Fruit fly (Drosophila melanogaster): ENCODE measurements around the gene v.
"Not testable (repeated sequence)": the region's sequence is repeated elsewhere in the genome, so short reads cannot be mapped to it uniquely, and the experiment has no call there.

v gene

DNA sequence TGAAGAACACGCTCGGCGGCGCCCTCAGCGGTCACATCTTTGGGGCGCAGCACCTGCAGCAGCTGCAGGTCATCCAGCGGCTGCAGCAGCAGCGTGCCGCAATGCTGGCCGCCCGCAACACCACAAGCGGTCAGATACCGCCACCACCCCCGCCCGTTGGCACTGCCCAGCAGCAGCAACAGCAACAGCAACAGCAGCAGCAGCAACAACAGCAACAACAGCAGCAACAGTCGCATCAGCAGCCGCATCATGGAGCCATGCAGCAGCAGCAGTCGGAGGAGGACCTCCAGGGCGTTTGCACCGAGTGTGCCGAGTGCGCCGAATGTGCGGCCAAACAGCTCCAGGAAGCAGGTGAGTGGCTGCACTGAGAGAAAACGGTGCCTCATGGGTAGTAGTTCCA, 11.2 kb upstream of the v start:
- no peak for TF ChIP-seq CG17801 (GFP tag; optimal IDR thresholded peaks at IDR 0.05; ENCODE audit: partially characterized antibody)

DNA sequence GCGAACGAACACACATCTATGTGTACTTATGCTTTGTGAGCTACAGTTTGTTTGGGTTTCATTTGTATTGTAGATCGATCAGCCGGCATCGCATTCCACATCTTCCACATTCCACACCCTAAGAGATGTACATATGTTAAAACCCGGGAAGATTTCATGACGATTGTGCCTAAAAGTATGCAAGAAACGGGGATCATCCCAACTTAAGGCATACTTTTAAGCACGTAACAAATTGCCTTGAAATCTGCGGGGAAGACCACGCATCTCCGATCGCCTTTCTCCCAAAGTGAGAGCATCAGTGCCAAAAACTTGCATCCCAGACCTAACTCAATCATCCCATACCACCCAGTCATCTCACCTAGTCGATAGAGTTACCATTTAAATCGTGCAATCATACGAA, 2.1 kb upstream of the v start:
- no peak for TF ChIP-seq CG17801 (GFP tag; optimal IDR thresholded peaks at IDR 0.05; ENCODE audit: partially characterized antibody)

DNA sequence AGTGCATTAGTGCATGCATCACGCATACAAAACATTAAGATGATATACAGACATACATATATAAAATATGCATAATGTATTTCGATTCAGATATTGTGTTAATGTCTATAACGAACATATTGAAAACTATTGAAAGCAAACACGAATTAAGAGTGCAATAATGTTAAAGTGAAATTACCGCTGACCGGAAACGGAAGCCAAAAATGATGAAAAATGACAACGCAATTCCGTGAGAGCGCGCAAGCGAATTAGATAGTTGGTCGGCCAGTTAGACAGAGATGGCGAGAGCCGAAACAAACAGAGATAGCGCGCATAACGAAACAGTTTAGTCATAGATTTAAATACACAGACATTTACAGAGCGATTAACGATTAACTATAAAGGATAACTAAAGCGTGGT, 1.6 kb upstream of the v start:
- TF ChIP-seq CG17801 (GFP tag; optimal IDR thresholded peaks at IDR 0.05; ENCODE audit: partially characterized antibody), result no peak

DNA sequence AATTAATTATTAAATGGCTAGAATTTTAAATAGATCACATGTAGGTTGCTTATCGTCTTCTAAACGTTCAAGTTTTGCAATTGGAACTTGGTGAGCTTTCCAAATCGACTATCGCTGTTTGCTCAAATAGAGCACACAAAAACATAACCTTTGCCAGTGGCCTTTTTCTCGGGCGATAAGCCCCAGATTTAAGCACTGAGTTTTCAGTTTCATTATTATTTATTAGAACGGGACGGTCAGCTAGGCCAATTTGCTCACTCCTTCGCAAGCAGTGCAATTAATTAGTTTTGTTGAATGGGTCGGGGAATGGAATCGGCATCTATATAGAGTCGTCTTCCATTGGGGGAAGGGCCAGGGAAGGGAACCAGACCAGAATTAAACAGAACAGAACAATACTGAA, 2.5 kb downstream of the v start:
- TF ChIP-seq CG17801 (GFP tag; optimal IDR thresholded peaks at IDR 0.05; ENCODE audit: partially characterized antibody), result no peak

DNA sequence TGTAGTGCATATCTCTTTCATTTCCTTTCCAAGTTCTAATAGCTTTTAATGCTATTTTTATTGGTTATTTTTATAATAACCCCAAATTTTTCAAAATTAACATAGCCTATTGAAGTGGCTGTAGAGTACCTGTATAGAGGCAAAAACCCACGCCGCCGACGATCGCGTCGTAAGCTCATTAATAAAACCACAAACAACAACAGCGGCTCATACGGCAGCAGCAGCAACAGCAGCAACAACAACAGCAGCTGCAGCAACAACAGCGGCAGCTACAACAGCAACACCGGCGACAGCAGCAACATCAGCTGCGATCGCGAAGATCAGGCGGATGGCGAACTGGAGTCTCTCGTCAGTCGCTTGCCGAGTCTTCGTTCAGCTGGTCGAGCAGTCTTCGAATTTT, 3.3 kb downstream of the v start, which contains the start of gene CG2145:
TSS of gene CG2145 (plus strand) at position 290 of the 400 bp plus-strand sequence.
- peak; percentile 61 for TF ChIP-seq CG17801 (GFP tag; optimal IDR thresholded peaks at IDR 0.05; ENCODE audit: partially characterized antibody)

DNA sequence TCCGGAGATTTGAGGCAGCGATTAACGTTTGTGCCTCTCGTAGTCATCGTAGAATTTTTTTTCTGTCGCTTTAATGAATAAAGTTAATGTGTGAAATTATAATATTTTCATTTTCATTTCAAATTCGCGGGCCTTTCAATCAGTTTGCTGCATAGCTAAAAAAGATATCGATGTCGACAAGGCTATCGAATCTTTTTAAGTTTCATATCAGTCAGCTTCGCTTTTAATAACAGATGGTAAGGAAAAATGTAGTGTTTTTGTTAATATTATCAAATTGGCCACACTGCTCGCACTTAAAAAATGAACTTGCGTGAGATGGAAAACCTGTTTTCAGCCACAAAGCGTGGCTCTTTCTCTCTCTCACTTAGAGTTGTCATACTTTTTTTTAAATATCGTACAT, 5.8 kb downstream of the v start:
- TF ChIP-seq CG17801 (GFP tag; optimal IDR thresholded peaks at IDR 0.05; ENCODE audit: partially characterized antibody), result no peak

DNA sequence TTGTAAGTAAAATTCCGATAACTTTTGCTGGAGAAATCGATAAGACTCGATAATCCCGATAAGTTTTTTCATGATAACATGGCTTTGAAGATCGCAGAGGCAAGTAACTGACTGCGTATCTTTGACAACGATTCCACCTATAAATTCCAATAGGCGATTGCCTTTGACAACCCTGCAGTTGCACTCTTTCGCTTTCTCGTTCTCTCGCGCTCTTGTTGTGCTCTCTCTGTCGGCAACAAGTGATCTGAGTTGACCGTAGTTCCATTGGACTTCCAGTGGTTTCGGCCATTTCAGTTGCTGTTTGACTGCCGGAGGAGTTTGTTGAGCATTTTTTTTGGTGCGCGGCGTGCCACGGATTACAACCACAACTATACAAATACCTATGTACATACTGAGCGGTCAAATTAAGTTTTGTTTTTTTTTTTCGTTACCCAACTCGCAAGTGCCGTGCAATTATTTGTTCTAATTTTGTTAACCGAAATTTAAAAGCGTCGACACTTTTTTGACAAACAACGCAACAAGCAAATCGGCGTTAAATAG, 6.9 kb downstream of the v start, which contains the start of gene Myo10A:
TSS of gene Myo10A (plus strand) at position 288 of the 540 bp plus-strand sequence.
- no peak for TF ChIP-seq CG17801 (GFP tag; optimal IDR thresholded peaks at IDR 0.05; ENCODE audit: partially characterized antibody)

DNA sequence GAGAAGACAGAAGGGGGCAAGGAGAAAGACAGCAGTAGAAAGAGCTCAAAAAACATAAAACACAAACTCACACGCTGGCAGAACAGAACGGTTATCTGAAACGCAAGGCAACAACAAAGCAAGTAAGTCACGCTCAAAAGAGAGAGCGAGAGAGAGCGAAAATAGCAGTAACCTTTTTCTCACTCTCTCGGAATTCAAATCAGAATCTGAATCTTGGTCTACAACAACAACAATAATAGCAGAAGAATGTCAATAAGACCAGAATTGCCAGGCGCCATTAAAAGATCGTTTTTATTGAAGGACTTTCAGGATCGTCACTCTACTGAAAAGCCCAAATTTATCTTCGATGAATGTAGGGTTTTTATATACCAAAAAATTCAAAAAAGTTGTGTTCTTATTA, 7.5 kb downstream of the v start:
- no peak for TF ChIP-seq CG17801 (GFP tag; optimal IDR thresholded peaks at IDR 0.05; ENCODE audit: partially characterized antibody)

DNA sequence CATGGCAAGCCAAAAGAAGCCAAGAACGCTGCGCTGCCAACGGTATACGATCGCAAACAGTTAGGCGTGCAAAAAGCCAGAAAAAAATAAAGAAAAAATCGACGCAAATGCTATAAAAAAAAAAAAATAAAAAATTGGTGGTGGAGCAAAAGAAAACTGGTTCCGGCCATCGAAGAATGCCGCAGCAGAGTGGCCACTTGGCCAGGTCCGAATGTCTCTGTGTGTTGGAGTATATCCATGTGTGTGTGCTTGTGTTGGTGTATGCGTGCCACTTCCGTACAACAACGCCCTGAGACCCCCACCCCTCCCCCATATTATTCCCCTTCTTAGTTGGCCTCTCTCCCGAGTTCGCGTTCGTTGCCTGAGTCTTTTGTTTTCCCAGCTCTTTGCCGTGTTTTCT, 8.5 kb downstream of the v start:
- no peak for TF ChIP-seq CG17801 (GFP tag; optimal IDR thresholded peaks at IDR 0.05; ENCODE audit: partially characterized antibody)

DNA sequence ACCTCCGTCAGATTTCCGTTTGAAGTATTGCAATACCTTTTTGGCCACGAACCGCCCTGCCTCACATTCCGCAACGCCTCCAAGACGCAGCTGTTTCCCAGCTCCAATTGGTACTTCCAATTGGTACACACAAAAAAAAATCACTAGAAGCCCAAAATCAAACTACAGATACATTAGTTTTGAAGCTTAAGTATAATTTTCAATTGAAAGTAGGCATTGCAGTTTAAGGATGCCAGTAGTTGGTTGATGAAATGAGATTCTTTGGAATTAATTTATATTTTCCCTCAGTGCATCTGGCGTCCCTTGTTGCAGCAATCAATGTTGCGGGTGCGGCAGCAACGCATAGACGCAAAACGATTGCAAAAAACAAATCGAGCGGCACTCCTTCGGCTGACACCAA, 10.0 kb downstream of the v start:
- no peak for TF ChIP-seq CG17801 (GFP tag; optimal IDR thresholded peaks at IDR 0.05; ENCODE audit: partially characterized antibody)

DNA sequence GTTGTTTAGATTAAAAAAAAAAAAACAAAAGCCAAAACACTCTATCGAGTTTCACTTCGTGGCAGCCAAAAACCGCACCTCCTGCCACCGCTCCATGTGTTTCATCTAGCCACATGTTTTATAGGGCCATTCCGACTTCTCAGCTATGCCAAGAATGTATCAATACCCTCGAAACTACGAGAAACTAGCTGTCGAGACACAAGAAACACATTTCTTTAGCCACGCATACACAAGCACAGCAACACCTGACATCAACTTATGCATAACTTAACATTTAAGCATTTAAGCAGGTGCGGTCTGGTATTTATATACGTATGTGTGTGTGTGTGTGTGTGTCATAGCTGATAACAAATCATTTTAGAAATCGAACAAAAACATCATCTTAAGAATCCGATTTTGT, 11.8 kb downstream of the v start:
- no peak for TF ChIP-seq CG17801 (GFP tag; optimal IDR thresholded peaks at IDR 0.05; ENCODE audit: partially characterized antibody)

DNA sequence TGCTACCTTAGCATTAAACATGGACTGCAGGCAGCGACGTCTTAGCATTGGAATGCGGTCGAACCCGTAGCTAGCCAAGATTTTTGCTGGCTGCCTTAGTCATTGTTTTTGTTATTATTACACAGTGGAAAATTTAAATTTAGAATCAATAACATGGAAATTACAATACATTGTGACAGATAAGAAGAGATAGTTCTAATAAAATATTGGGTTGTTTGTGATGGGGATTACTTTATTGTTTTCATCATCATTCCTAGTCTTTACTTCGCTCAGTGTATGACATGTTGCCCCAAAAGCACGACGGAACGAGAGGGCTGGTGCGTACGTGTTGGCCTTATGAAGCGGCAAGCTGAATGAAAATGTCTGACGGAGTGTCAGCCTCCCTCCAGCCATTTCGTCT, 12.8 kb downstream of the v start:
- no peak for TF ChIP-seq CG17801 (GFP tag; optimal IDR thresholded peaks at IDR 0.05; ENCODE audit: partially characterized antibody)

DNA sequence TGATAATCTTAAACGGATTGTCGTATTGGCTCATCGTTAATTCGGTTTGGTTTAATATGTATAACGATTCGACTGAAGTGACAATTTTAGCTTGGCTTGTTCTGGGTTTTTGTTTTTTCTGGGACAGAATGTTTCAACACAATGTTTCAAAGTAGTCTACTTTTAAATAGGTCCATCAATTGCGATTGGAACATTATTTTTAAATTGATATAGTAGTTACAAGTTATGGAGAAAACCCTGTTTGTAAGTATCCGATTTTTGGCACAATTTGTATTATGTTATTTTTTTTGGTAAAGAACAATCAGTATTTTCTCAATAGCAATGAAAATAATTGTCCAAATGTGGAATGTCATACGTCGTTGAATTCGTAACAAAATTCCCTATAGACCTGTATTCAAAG, 27.2 kb downstream of the v start, which contains the start of gene Rab9Fa:
TSS of gene Rab9Fa (minus strand) at position 101 of the 400 bp plus-strand sequence.
- TF ChIP-seq CG17801 (GFP tag; optimal IDR thresholded peaks at IDR 0.05; ENCODE audit: partially characterized antibody), result not testable (repeated sequence)

DNA sequence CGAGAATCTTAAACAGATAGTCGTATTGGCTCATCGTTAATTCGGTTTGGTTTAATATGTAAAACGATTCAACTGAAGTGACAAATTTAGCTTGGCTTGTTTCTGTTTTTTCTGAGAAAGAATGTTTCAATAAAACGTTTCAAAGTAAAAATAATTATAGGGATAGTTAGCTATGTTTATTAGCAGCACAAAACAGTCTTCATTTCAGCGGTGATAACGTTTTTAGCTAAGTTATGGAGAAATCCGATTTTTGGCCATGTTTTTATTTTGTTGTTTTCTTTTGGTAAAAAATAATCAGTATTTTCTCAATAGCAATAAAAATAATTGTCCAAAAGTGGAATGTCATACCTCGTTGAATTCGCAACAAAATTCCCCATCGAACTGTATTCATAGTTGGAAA, 28.6 kb downstream of the v start, which contains the start of gene Rab9Fb:
TSS of gene Rab9Fb (minus strand) at position 101 of the 400 bp plus-strand sequence.
- TF ChIP-seq CG17801 (GFP tag; optimal IDR thresholded peaks at IDR 0.05; ENCODE audit: partially characterized antibody), result no peak

DNA sequence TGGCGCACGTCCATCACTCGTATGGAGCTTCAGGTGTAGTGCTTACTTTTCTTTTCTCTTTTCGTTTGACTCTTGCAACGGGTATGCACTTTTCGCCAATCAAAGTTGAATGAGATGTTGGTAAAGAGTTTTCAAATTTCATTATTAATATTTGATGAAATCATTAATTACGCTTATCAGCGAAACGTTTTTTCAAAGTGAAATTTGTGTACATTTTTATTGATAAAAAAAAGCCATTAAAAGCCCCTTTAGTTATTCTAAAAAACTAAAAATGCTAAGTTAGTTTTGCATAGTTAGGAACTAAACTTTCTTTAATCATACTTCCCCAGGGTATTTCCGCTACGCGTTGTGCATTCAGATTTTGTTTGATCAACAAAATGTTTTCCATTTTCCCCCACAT, 29.5 kb downstream of the v start:
- TF ChIP-seq CG17801 (GFP tag; optimal IDR thresholded peaks at IDR 0.05; ENCODE audit: partially characterized antibody), result no peak

DNA sequence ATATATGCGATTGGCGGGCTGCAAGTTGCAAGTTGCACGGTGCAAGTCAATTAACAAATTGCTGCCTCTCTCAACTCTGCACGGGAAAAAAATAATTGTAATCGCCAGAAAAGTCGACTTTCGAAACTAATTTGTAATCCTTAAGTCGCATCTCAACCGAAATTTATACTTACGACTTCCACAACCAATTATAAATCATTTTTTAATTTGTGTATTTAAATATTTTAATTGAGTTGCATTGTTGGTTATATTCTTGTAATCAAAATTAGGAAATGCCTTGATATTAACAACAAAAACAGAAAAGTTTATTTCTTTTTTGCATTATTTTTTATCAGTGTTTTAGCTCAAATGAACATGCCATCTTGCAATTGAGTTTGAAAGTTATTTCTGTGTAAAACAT, 36.1 kb downstream of the v start:
- TF ChIP-seq CG17801 (GFP tag; optimal IDR thresholded peaks at IDR 0.05; ENCODE audit: partially characterized antibody), result no peak
